Worm (Caenorhabditis elegans): Measurements from ENCODE around the gene hst-6.
A peak's percentile ranks its signal among the peaks of the same experiment; 100 is the strongest.

The hst-6 gene

DNA sequence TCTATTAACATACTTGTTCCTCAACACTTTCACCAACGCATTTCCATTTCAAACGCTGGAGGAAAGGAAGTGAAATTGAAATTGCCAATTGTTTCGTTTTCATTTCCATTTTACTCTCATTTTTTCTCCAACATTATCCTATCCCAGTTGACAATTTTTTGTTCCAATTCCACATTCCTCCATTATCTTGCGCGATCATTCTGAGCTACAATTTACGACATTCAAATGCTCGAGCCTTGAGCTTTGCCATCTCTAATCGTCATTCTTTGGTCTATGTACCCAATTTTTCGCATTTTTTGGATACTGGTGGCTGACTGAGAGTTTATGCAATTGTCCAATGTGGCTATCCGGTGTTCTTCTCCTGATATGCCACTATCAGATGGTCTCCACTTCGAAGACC lies 25.8 kb upstream of the hst-6 start, which contains the start of gene Y34B4A.10:
Y34B4A.10 (plus strand) TSS at position 301 of the 400 bp plus-strand sequence.
- no peak for TF ChIP-seq nfya-1 (tag; optimal IDR thresholded peaks at IDR 0.05; ENCODE audit: borderline replicate concordance, insufficient read depth)

DNA sequence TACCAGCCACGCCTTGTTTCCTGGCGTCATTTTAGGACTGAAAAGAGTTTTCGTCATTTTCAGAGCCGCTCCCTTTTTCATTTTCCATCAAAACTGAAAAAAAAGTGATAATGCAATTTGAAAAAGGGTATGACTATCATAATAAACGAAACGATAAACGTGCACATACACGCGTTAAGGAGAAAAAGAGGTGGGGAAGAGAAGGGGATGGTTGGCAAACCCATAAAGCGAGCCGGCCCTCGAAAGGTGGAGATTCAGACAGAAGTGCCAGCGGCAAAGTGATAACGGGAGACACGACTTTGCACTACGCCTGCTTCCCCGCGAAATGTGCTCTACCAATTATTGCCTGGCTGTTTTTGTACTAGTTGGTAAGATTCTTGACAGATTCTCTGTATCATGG lies 22.6 kb upstream of the hst-6 start, which contains the start of gene nspg-14:
nspg-14 (plus strand) TSS at position 250 of the 400 bp plus-strand sequence.
- TF ChIP-seq nhr-27 (tag; optimal IDR thresholded peaks at IDR 0.05), result no peak
- TF ChIP-seq chd-7 (tag; optimal IDR thresholded peaks at IDR 0.05), result no peak
- peak in 1 of 2 experiments; percentile 7 for TF ChIP-seq let-607 (tag; optimal IDR thresholded peaks at IDR 0.05)
- TF ChIP-seq him-1 (tag; optimal IDR thresholded peaks at IDR 0.05), result no peak
- no peak for TF ChIP-seq ceh-100 (GFP tag; IDR thresholded peaks at IDR 0.05)
- no peak for TF ChIP-seq tbx-9 (tag; optimal IDR thresholded peaks at IDR 0.05; ENCODE audit: borderline replicate concordance)
- TF ChIP-seq mxl-1 (tag; optimal IDR thresholded peaks at IDR 0.05), result no peak
- peak; percentile 89 for TF ChIP-seq nhr-80 (tag; optimal IDR thresholded peaks at IDR 0.05)
- TF ChIP-seq zfh-2 (GFP tag; conservative IDR thresholded peaks at IDR 0.05), result no peak
- TF ChIP-seq ets-4 (GFP tag; optimal IDR thresholded peaks at IDR 0.05), result peak; percentile 8
- TF ChIP-seq tbp1 (GFP tag; optimal IDR thresholded peaks at IDR 0.05), result peak; percentile 6
- TF ChIP-seq dox-1 (GFP tag; IDR thresholded peaks at IDR 0.05), result peak; percentile 66
- TF ChIP-seq hrde-1 (tag; optimal IDR thresholded peaks at IDR 0.05; ENCODE audit: borderline replicate concordance), result no peak
- 0 out of 2 replicates have a peak, but pooled peaks have one; percentile 51 for TF ChIP-seq nfyb-1 (GFP tag; IDR thresholded peaks at IDR 0.05)
- TF ChIP-seq lin-54 (GFP tag; optimal IDR thresholded peaks at IDR 0.05), result no peak

DNA sequence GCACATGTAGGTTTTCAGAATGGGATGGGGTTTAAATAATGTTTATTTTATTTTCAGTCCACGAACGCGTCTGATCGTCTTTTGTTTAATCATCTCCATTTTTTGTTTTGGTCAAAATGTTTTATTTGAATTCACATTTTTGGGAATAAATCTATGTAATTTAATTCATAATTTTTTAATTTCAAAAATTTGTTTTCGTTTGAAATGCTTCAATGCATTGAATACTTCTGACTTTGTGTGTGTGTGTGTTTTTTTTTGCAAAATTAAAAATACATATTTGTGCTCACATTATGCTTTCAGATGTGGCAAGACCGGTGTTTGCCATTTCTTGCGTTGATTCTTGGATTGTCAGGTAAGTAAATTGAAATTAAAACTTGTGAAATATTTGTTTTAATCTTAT lies 20.5 kb upstream of the hst-6 start, which contains the start of gene nspg-13:
nspg-13 (plus strand) TSS at position 301 of the 400 bp plus-strand sequence.
- no peak for TF ChIP-seq ZK185.1 (tag; optimal IDR thresholded peaks at IDR 0.05; ENCODE audit: poor library complexity, severe bottlenecking)
- no peak for TF ChIP-seq K12H6.12 (tag; optimal IDR thresholded peaks at IDR 0.05)
- no peak for TF ChIP-seq ets-4 (GFP tag; optimal IDR thresholded peaks at IDR 0.05)
- no peak for TF ChIP-seq ekl-4 (GFP tag; IDR thresholded peaks at IDR 0.05)
- TF ChIP-seq sptf-2 (GFP tag; optimal IDR thresholded peaks at IDR 0.05), result no peak
- no peak for TF ChIP-seq nfyb-1 (GFP tag; IDR thresholded peaks at IDR 0.05)

DNA sequence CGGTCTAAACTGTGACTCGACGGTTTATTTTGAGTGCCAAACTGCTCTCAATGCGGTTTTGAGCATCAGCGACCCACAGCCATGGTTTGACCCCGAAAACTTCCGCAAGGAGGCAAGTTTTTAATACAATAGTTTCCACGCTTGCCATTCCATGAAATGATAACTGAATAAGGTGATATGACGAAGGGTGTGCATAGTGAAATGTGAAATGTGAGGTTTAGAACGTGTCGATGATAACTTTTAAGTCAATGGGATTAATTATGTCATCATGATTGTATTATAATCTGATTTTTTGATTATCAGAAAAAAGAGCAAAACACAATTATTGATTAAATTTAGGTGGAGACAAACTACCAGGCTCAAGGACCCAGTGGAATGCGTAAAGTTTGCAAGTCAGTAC lies 20.0 kb upstream of the hst-6 start:
- TF ChIP-seq nhr-80 (tag; optimal IDR thresholded peaks at IDR 0.05) (peak; percentile 41), mes-4 (tag; optimal IDR thresholded peaks at IDR 0.05) (no peak)

DNA sequence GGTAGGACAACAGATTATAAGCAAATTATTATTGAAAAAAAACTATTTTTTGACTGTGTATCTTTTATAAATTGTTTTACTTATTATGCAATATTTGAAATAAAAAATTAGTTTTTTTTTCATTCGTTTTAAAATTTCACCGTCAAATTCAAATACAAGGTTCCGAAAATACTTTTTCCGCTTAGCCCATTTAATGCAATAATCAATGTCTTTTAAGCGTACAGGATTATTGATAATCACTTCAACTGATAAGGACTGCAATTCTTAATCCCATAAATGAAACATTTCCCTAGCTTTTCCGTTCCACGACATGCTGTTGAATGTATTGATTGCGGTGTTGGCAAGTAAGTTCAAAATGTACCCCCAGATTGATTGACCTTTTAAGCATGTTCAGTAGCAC lies 18.4 kb upstream of the hst-6 start, which contains the start of gene nspg-12:
nspg-12 (plus strand) TSS at position 301 of the 400 bp plus-strand sequence.
- no peak for TF ChIP-seq F23B12.7 (tag; optimal IDR thresholded peaks at IDR 0.05; ENCODE audit: insufficient read depth)
- TF ChIP-seq K11D2.4 (GFP tag; IDR thresholded peaks at IDR 0.05), result no peak

DNA sequence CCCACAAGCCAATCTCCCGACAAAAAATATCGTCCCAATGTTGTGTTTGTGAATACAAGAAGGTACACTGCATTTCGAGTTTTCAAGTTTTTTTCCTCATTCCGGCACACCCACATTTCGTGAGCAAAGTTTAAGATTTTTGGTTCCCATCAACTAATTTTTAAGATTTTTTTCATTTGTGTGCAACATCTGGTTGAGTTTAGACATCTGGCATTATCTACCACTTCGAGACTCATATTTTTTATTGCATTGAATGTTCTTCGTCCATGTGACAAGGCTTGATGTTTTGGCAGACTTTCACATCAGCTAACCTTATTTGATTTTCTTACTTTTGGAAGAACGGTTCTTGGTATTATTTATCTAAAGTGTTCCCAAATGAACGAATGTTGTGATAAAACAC lies 15.0 kb upstream of the hst-6 start:
- TF ChIP-seq lsl-1 (GFP tag; optimal IDR thresholded peaks at IDR 0.05) (no peak), lin-40 (tag; optimal IDR thresholded peaks at IDR 0.05) (no peak), sptf-2 (GFP tag; optimal IDR thresholded peaks at IDR 0.05) (no peak), ceh-40 (GFP tag; IDR thresholded peaks at IDR 0.05) (no peak), K12H6.12 (tag; optimal IDR thresholded peaks at IDR 0.05) (no peak), athp-1 (tag; optimal IDR thresholded peaks at IDR 0.05) (no peak), rcor-1 (GFP tag; IDR thresholded peaks at IDR 0.05) (no peak), nfyb-1 (GFP tag; IDR thresholded peaks at IDR 0.05) (no peak), F49E8.2 (tag; optimal IDR thresholded peaks at IDR 0.05; ENCODE audit: insufficient read depth) (no peak), akir-1 (GFP tag; optimal IDR thresholded peaks at IDR 0.05) (no peak), F10E7.11 (tag; optimal IDR thresholded peaks at IDR 0.05) (no peak), dpff-1 (tag; optimal IDR thresholded peaks at IDR 0.05) (no peak), F52B5.7 (tag; optimal IDR thresholded peaks at IDR 0.05) (no peak)

All from whole organism, young adult.